Fruit fly (Drosophila melanogaster) Kc167 (cell line): ENCODE results near the gene CG7728.

Experiments used
- Myc ChIP-seq: fragments of >200 bp; optimal IDR thresholded peaks from 2 replicates; lab custom pipeline; 2017; ENCODE audit warnings: missing external identifiers
- Sin3A ChIP-seq: fragments of >200 bp; optimal IDR thresholded peaks from 2 replicates; lab custom pipeline; 2018; ENCODE audit warnings: missing external identifiers
- h ChIP-seq: fragments of >200 bp; optimal IDR thresholded peaks from 3 replicates; lab custom pipeline; 2018; ENCODE audit warnings: missing external identifiers
- psq ChIP-seq: fragments of >200 bp; optimal IDR thresholded peaks from 2 replicates; lab custom pipeline; 2017; ENCODE audit warnings: missing external identifiers

- no peak for TF ChIP-seq h (lab: Kevin White, UChicago)
- no peak for TF ChIP-seq Sin3A (lab: Kevin White, UChicago)
- TF ChIP-seq Myc (lab: Kevin White, UChicago) = no peak
- no peak for TF ChIP-seq psq (lab: Kevin White, UChicago)
Measured at dm6 chr3L:17035492-17035891, 19.2 kb downstream of the CG7728 start, which contains the start of gene beg.
